Worm (Caenorhabditis elegans) whole organism, midembryonic: Measurements from ENCODE around the gene F58E2.5.
"Not testable (repeated sequence)": the region's sequence is repeated elsewhere in the genome, so short reads cannot be mapped to it uniquely, and the experiment has no call there.

Source experiments
- cog-1 ChIP-seq: sonication (generic microtip); optimal IDR thresholded peaks from 2 replicates; lab custom pipeline; 2016; ENCODE audit warnings: missing genetic modification characterization, missing compliant biosample characterization
- klf-2 ChIP-seq: fragments of 200-800 bp; sonication (Bioruptor generic); conservative IDR thresholded peaks from 2 replicates; pipeline ENCODE4 v1.3.6; 2022; ENCODE audit warnings: missing genetic modification reagents, missing genetic modification characterization, missing compliant biosample characterization
- tab-1 ChIP-seq: fragments of 200-800 bp; sonication (Bioruptor generic); IDR thresholded peaks from 2 replicates; pipeline ENCODE4 v1.3.6; 2022; ENCODE audit warnings: missing genetic modification characterization, missing compliant biosample characterization

DNA sequence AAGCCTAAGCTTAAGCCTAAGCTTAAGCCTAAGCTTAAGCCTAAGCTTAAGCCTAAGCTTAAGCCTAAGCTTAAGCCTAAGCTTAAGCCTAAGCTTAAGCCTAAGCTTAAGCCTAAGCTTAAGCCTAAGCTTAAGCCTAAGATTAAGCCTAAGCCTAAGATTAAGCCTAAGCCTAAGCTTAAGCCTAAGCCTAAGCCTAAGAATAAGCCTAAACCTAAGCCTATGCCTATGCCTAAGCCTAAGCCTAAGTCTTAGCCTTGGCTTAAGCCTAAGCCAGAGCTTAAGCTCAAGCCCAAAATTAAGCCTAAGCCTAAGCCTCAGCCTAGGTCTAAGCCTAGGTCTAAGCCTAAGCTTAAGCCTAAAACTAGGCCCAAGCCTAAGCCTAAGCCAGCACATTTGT lies 10.7 kb downstream of the F58E2.5 start:
- TF ChIP-seq tab-1 (GFP tag; lab: Robert Waterston, UW); cog-1; klf-2 (GFP tag; lab: Robert Waterston, UW): not testable (repeated sequence)
